Fruit fly (Drosophila melanogaster): ENCODE measurements around the gene CG2975.

Gene CG2975

dm6 chr2L:2857862-2858734 lies 18.2 kb downstream of the CG2975 start (continued):
- TF ChIP-seq pho (GFP tag; optimal IDR thresholded peaks at IDR 0.05): peak; percentile 33
- TF ChIP-seq gcm (GFP tag; optimal IDR thresholded peaks at IDR 0.05): no peak
- peak; percentile 31 for TF ChIP-seq lilli (GFP tag; optimal IDR thresholded peaks at IDR 0.05)
- TF ChIP-seq CG14014 (GFP tag; IDR thresholded peaks at IDR 0.05): peak; percentile 45
- 0 out of 2 replicates have a peak, but pooled peaks have one; percentile 31 for TF ChIP-seq Rfx (GFP tag; IDR thresholded peaks at IDR 0.05)
- peak; percentile 75 for TF ChIP-seq crol (GFP tag; IDR thresholded peaks at IDR 0.05)
- no peak for TF ChIP-seq seq (GFP tag; IDR thresholded peaks at IDR 0.05)
- no peak for TF ChIP-seq CG6272 (GFP tag; IDR thresholded peaks at IDR 0.05)
- TF ChIP-seq HLHmδ (GFP tag; optimal IDR thresholded peaks at IDR 0.05): no peak
- no peak for TF ChIP-seq CG31365 (tag; optimal IDR thresholded peaks at IDR 0.05)
- TF ChIP-seq CG8089 (GFP tag; optimal IDR thresholded peaks at IDR 0.05): no peak
- peak; percentile 24 for TF ChIP-seq phol (tag; optimal IDR thresholded peaks at IDR 0.05)
- TF ChIP-seq CrebB (tag; optimal IDR thresholded peaks at IDR 0.05): no peak
- no peak for TF ChIP-seq prd (optimal IDR thresholded peaks at IDR 0.05)
- peak; percentile 34; the same call in 1 of the 3 replicates for TF ChIP-seq prd (GFP tag; IDR thresholded peaks at IDR 0.05)
- 0 out of 2 replicates have a peak, but pooled peaks have one; percentile 30 for TF ChIP-seq CG4360 (GFP tag; IDR thresholded peaks at IDR 0.05)
- peak; percentile 11 for TF ChIP-seq Dek (tag; optimal IDR thresholded peaks at IDR 0.05)
- TF ChIP-seq CG17359 (tag; optimal IDR thresholded peaks at IDR 0.05): peak; percentile 39
- peak; percentile 42 for TF ChIP-seq CG12071 (GFP tag; optimal IDR thresholded peaks at IDR 0.05)
- TF ChIP-seq CG4820 (GFP tag; optimal IDR thresholded peaks at IDR 0.05): no peak
- TF ChIP-seq MESR4 (GFP tag; optimal IDR thresholded peaks at IDR 0.05): no peak
- 0 out of 3 replicates have a peak, but pooled peaks have one; percentile 40 for TF ChIP-seq dysf (GFP tag; IDR thresholded peaks at IDR 0.05)
- TF ChIP-seq Elba2 (GFP tag; optimal IDR thresholded peaks at IDR 0.05): no peak
- peak; percentile 2; the same call in 1 of the 2 replicates for TF ChIP-seq onecut (GFP tag; IDR thresholded peaks at IDR 0.05)
- TF ChIP-seq CG17912 (GFP tag; optimal IDR thresholded peaks at IDR 0.05): peak; percentile 0
- peak; percentile 11 for TF ChIP-seq CG6254 (GFP tag; optimal IDR thresholded peaks at IDR 0.05)
- TF ChIP-seq CG8944 (GFP tag; optimal IDR thresholded peaks at IDR 0.05): no peak
- TF ChIP-seq CG7987 (GFP tag; optimal IDR thresholded peaks at IDR 0.05): peak; percentile 44
- TF ChIP-seq Ets65A (GFP tag): peak; percentile 35
- peak; percentile 45 for TF ChIP-seq dmrt99B (tag; optimal IDR thresholded peaks at IDR 0.05)
- TF ChIP-seq CG4424 (GFP tag; optimal IDR thresholded peaks at IDR 0.05): peak; percentile 17
- peak; percentile 2 for TF ChIP-seq Xbp1 (GFP tag; optimal IDR thresholded peaks at IDR 0.05)
- TF ChIP-seq chinmo (GFP tag; IDR thresholded peaks at IDR 0.05; ENCODE audit: partially characterized antibody): peak; percentile 88; the same call in 3 of the 4 replicates
- TF ChIP-seq CG15011 (GFP tag; optimal IDR thresholded peaks at IDR 0.05): peak; percentile 24
- no peak for TF ChIP-seq CG14050 (GFP tag; IDR thresholded peaks at IDR 0.05)
- TF ChIP-seq exex (tag; optimal IDR thresholded peaks at IDR 0.05): peak; percentile 70
- TF ChIP-seq her (GFP tag; optimal IDR thresholded peaks at IDR 0.05): peak; percentile 14
- TF ChIP-seq Hmr (GFP tag; optimal IDR thresholded peaks at IDR 0.05): no peak
- peak; percentile 30; the same call in 1 of the 2 replicates for TF ChIP-seq Ptx1 (GFP tag; IDR thresholded peaks at IDR 0.05)
- peak; percentile 24 for TF ChIP-seq Fer1 (GFP tag; optimal IDR thresholded peaks at IDR 0.05)
- TF ChIP-seq CG10321 (GFP tag; IDR thresholded peaks at IDR 0.05): 0 out of 2 replicates have a peak, but pooled peaks have one; percentile 16
- 0 out of 2 replicates have a peak, but pooled peaks have one; percentile 14 for TF ChIP-seq bbx (GFP tag; IDR thresholded peaks at IDR 0.05; ENCODE audit: partially characterized antibody)
- peak; percentile 33 for TF ChIP-seq CG18599 (GFP tag; optimal IDR thresholded peaks at IDR 0.05)
- TF ChIP-seq CG11504 (tag; optimal IDR thresholded peaks at IDR 0.05): peak; percentile 24
- peak; percentile 36 for TF ChIP-seq CG34376 (GFP tag; optimal IDR thresholded peaks at IDR 0.05)
- 0 out of 3 replicates have a peak, but pooled peaks have one; percentile 25 for TF ChIP-seq Dbx (GFP tag; IDR thresholded peaks at IDR 0.05)
- TF ChIP-seq so (GFP tag; IDR thresholded peaks at IDR 0.05): peak; percentile 48; the same call in 1 of the 3 replicates
- TF ChIP-seq eve (GFP tag; optimal IDR thresholded peaks at IDR 0.05): peak in 1 of 2 experiments; percentile 22

Measured in whole organism, embryonic.